Worm (Caenorhabditis elegans) whole organism, L4 larva: ENCODE data around the gene C33A11.2.

ENCODE experiments used
- daf-12 ChIP-seq: fragments of 150-350 bp; optimal IDR thresholded peaks from 2 replicates; lab custom pipeline; 2014; ENCODE audit warnings: missing biosample characterization, missing genetic modification reagents, missing genetic modification characterization
- snpc-4 ChIP-seq: fragments of 150-350 bp; optimal IDR thresholded peaks from 2 replicates; lab custom pipeline; 2014; ENCODE audit warnings: missing biosample characterization, missing genetic modification characterization

- no peak for TF ChIP-seq daf-12 (tag; lab: Kevin White, UChicago)
- no peak for TF ChIP-seq snpc-4
These were observed 35.1 kb upstream of the C33A11.2 start, which contains the start of gene Y15E3A.4 for ce11 chrX:15330664-15331063.
